Worm (Caenorhabditis elegans): ENCODE results near the gene tin-9.2.

Gene tin-9.2

DNA sequence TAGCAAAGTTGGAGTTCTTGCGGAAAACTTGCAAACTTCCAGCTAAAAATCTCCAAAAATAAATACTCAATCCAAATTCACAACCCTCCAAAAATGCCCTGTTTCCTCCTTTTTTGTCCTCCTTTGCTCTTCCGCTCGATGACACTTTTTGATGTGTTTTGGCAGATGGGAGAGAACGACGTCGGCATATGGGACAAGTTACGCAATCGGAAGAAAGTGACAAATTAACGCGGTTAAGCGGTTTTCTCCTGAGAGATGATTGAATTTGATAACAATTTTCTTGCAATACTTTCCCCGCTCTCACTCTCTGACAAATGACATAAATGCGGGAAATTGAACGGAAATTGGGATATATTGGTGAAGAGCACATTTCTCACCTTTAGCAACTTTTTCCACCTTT lies 17.9 kb downstream of the tin-9.2 start:
- TF ChIP-seq ceh-16 (tag; optimal IDR thresholded peaks at IDR 0.05): no peak
- TF ChIP-seq egl-27 (tag; optimal IDR thresholded peaks at IDR 0.05): no peak
- no peak for TF ChIP-seq ceh-82 (tag; optimal IDR thresholded peaks at IDR 0.05)
- no peak for TF ChIP-seq lin-13 (GFP tag; optimal IDR thresholded peaks at IDR 0.05)
- TF ChIP-seq ZK546.5 (tag; optimal IDR thresholded peaks at IDR 0.05): no peak
- TF ChIP-seq snpc-4 (tag; optimal IDR thresholded peaks at IDR 0.05): no peak

DNA sequence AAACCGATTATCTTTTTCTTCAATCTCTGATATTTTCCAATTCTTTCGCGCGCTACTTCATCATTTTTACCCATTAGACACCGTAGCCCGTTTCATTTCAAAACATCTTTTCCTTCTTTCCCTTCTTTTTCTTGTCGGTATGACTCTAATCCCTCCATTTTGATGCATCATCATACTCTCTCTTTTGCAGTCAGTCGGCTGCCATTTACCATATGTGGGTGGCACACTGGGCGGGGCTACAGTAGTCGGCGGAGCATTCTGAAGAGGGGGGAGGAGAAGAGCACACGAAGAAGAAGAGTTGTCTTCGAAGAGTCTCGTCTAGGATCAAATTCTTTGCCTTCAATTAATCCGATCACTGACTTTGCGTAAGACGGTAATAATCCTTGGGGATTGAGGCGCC lies 20.0 kb downstream of the tin-9.2 start, which contains the start of gene unc-30:
Gene unc-30, plus strand, starts transcription at position 184 of the 400 bp plus-strand sequence.
- TF ChIP-seq elt-1 (tag; optimal IDR thresholded peaks at IDR 0.05): no peak
- TF ChIP-seq egl-27 (tag; optimal IDR thresholded peaks at IDR 0.05): no peak
- TF ChIP-seq nhr-23 (tag; optimal IDR thresholded peaks at IDR 0.05): no peak
- TF ChIP-seq nhr-12 (tag; optimal IDR thresholded peaks at IDR 0.05): no peak
- peak; percentile 19 for TF ChIP-seq mab-5 (tag; optimal IDR thresholded peaks at IDR 0.05)
- TF ChIP-seq lsy-2 (tag; optimal IDR thresholded peaks at IDR 0.05): peak in 1 of 2 experiments; percentile 21
- TF ChIP-seq sma-9 (GFP tag; optimal IDR thresholded peaks at IDR 0.05): no peak
- no peak for TF ChIP-seq sma-9 (tag; optimal IDR thresholded peaks at IDR 0.05)
- TF ChIP-seq peb-1 (tag; optimal IDR thresholded peaks at IDR 0.05): no peak
- peak; percentile 18 for TF ChIP-seq nhr-129 (tag; optimal IDR thresholded peaks at IDR 0.05)
- TF ChIP-seq ztf-1 (GFP tag; conservative IDR thresholded peaks at IDR 0.05): no peak
- peak; percentile 84 for TF ChIP-seq unc-55 (GFP tag; optimal IDR thresholded peaks at IDR 0.05)
- no peak for TF ChIP-seq ztf-4 (tag; optimal IDR thresholded peaks at IDR 0.05)
- TF ChIP-seq nhr-25 (tag; optimal IDR thresholded peaks at IDR 0.05): no peak

DNA sequence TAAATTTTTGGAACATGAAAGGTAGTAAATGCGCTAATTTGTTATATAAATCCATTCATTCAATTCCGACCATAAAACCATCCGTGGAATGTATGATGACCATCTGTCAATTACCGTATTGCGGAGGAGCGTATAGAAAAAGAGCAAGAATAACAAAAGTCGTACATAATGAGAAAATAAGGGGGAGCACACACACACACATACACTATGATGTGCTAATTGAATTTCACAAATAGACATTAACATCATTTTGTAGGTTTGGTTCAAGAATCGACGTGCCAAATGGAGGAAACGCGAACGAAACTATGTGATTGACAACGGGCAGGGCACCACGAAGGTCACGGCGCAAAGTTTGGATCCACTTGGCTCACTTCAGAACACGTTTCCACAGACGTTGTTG lies 22.6 kb downstream of the tin-9.2 start:
- TF ChIP-seq ztf-1 (GFP tag; conservative IDR thresholded peaks at IDR 0.05): no peak
- no peak for TF ChIP-seq lin-11 (tag; optimal IDR thresholded peaks at IDR 0.05)
- no peak for TF ChIP-seq nhr-129 (tag; optimal IDR thresholded peaks at IDR 0.05)
- TF ChIP-seq C34F6.9 (tag; optimal IDR thresholded peaks at IDR 0.05): no peak
- TF ChIP-seq skn-1 (tag; optimal IDR thresholded peaks at IDR 0.05): no peak

DNA sequence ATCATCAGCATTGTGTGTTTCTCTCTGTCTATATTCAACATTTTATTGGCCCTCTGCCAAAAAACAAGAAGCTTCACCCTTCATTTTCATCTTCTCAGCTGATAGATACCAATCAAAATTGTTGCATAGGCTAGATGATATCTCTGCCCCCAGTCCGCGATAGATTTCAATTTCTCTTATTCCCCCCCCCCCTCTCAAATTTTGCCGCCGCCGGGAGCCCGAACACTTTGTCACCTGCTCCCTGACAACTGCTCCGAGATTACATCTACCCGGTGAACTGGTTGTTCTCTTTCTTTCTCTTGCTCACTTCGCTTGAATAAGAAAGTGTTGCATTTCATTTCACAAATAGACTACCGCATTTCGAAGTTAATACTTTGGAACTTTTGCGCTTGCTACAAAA lies 27.2 kb downstream of the tin-9.2 start:
- no peak for TF ChIP-seq unc-39 (tag; optimal IDR thresholded peaks at IDR 0.05)
- no peak for TF ChIP-seq skn-1 (tag; optimal IDR thresholded peaks at IDR 0.05)
- TF ChIP-seq F13H6.1 (tag; optimal IDR thresholded peaks at IDR 0.05): peak; percentile 34
- TF ChIP-seq nhr-129 (tag; optimal IDR thresholded peaks at IDR 0.05): peak; percentile 1

DNA sequence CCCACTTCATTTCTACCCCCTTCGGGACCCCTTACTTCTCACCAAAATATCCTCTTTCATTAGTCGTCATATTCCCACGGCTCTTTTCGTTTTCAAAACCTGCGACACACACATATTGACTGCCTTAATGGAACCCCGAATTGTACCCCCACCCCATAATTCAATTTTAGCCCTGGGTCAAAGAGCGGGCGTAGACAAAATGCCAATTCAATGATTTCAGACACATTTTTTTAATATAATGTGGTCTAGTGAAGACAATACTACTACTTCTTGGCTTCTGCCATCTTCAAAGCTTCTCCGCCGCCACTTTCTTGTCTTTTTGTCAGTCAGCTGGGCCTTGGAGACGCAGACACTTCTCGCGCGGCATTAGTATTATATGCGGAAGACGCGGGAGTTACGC lies 28.9 kb downstream of the tin-9.2 start:
- TF ChIP-seq ceh-16 (tag; optimal IDR thresholded peaks at IDR 0.05) (no peak), mdl-1 (tag; optimal IDR thresholded peaks at IDR 0.05) (no peak), nhr-12 (tag; optimal IDR thresholded peaks at IDR 0.05) (no peak), unc-55 (GFP tag; optimal IDR thresholded peaks at IDR 0.05) (peak; percentile 15), nhr-129 (tag; optimal IDR thresholded peaks at IDR 0.05) (no peak), nhr-77 (tag; optimal IDR thresholded peaks at IDR 0.05) (no peak)

DNA sequence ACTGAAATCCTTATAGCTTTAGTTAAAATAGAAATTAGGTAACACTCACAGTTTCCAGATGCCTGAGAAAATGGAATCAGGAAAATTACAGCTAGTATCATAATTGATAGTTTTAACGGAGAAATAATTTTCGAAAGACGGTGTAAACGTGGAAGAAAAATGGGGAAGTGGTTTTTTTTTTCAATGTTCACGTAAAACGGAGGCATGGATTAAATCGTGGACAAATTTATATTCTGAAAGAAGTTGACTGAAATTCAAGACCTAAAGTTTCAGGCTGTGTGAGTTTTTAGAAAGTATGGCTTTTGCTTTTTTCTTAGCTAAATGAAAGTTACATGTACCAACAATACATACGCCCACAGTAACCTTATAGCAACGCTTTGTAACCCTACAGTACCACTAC lies 43.5 kb downstream of the tin-9.2 start, which contains the start of gene spe-43:
Gene spe-43, minus strand, starts transcription at position 101 of the 400 bp plus-strand sequence.
- TF ChIP-seq nhr-21 (tag; optimal IDR thresholded peaks at IDR 0.05) (no peak), elt-3 (tag; optimal IDR thresholded peaks at IDR 0.05) (no peak), ceh-82 (tag; optimal IDR thresholded peaks at IDR 0.05) (no peak), ztf-11 (tag; optimal IDR thresholded peaks at IDR 0.05) (no peak), mab-5 (tag; optimal IDR thresholded peaks at IDR 0.05) (no peak), fos-1 (tag; optimal IDR thresholded peaks at IDR 0.05) (no peak), sma-9 (GFP tag; optimal IDR thresholded peaks at IDR 0.05) (no peak), sma-9 (tag; optimal IDR thresholded peaks at IDR 0.05) (no peak), egl-27 (tag; optimal IDR thresholded peaks at IDR 0.05) (no peak), nhr-23 (tag; optimal IDR thresholded peaks at IDR 0.05) (no peak), nhr-77 (tag; optimal IDR thresholded peaks at IDR 0.05) (no peak), lin-13 (GFP tag; optimal IDR thresholded peaks at IDR 0.05) (no peak), alr-1 (tag; optimal IDR thresholded peaks at IDR 0.05) (no peak), lin-11 (tag; optimal IDR thresholded peaks at IDR 0.05) (no peak), nhr-129 (tag; optimal IDR thresholded peaks at IDR 0.05) (no peak)

DNA sequence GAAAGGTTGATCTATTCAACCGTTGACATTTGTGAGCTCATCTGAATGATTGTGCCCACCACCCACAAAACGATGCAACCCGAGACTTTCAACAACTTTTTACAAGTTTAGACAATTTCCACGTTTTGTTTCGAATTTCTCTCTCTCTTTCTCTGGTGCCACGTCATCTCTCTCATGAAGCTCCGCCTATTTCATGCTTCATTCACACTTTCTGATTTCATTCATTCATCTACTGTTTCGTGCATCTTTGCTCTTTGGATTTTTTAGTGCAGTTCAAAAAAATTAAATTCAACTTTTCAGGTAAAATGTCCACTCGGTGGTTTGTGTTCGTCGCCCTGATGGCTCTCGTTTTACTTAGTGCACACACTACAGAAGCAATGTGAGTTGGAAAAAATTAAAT lies 50.5 kb downstream of the tin-9.2 start, which contains the start of gene nlp-79:
Gene nlp-79, plus strand, starts transcription at position 301 of the 400 bp plus-strand sequence.
- TF ChIP-seq nhr-10 (tag; optimal IDR thresholded peaks at IDR 0.05): no peak
- TF ChIP-seq F13H6.1 (tag; optimal IDR thresholded peaks at IDR 0.05): no peak
- TF ChIP-seq unc-62 (GFP tag; optimal IDR thresholded peaks at IDR 0.05): no peak
- no peak for TF ChIP-seq elt-3 (tag; optimal IDR thresholded peaks at IDR 0.05)
- no peak for TF ChIP-seq skn-1 (tag; optimal IDR thresholded peaks at IDR 0.05)
- no peak for TF ChIP-seq ama-1 (optimal IDR thresholded peaks at IDR 0.05)
- TF ChIP-seq nhr-25 (tag; optimal IDR thresholded peaks at IDR 0.05): no peak
- TF ChIP-seq lsy-2 (tag; optimal IDR thresholded peaks at IDR 0.05): no peak
- no peak for TF ChIP-seq gmeb-1 (tag; optimal IDR thresholded peaks at IDR 0.05)
- no peak for TF ChIP-seq nhr-11 (tag; optimal IDR thresholded peaks at IDR 0.05)
- no peak for TF ChIP-seq mdl-1 (tag; optimal IDR thresholded peaks at IDR 0.05)
